Fruit fly (Drosophila melanogaster) whole organism, prepupa: ENCODE results near the gene CG3909.
A peak's percentile ranks its signal among the peaks of the same experiment; 100 is the strongest.

ENCODE experiments used
- Blimp-1 ChIP-seq: fragments of 200-800 bp; sonication (Bioruptor generic); optimal IDR thresholded peaks from 3 replicates; lab custom pipeline; 2017; ENCODE audit warnings: missing biosample characterization, missing genetic modification characterization, mild to moderate bottlenecking, moderate library complexity, missing genetic modification reagents
- CG10631 ChIP-seq: fragments of 200-800 bp; sonication (Bioruptor generic); optimal IDR thresholded peaks from 2 replicates; lab custom pipeline; 2016; ENCODE audit warnings: missing biosample characterization, missing genetic modification characterization
- CG11294 ChIP-seq: fragments of 200-800 bp; sonication (Bioruptor generic); IDR thresholded peaks from 2 replicates; pipeline ENCODE4 v1.3.6; 2022; ENCODE audit warnings: missing biosample characterization, missing genetic modification characterization
- CG11762 ChIP-seq: fragments of 200-800 bp; sonication (Bioruptor generic); optimal IDR thresholded peaks from 3 replicates; lab custom pipeline; 2016; ENCODE audit warnings: missing biosample characterization, missing genetic modification characterization; ENCODE audit not compliant: insufficient read depth
- CG11902 ChIP-seq: fragments of 200-800 bp; sonication (Bioruptor generic); optimal IDR thresholded peaks from 3 replicates; lab custom pipeline; 2016; ENCODE audit warnings: missing biosample characterization, missing genetic modification characterization
- CG15336 ChIP-seq: fragments of 200-800 bp; sonication (Bioruptor generic); IDR thresholded peaks from 2 replicates; pipeline ENCODE4 v1.3.6; 2022; ENCODE audit warnings: missing biosample characterization, missing genetic modification characterization
- CG16779 ChIP-seq: fragments of 200-800 bp; sonication (Bioruptor generic); optimal IDR thresholded peaks from 3 replicates; lab custom pipeline; 2017; ENCODE audit warnings: missing biosample characterization, mild to moderate bottlenecking, missing genetic modification characterization
- CG31627 ChIP-seq: fragments of 200-800 bp; sonication (Bioruptor generic); optimal IDR thresholded peaks from 3 replicates; lab custom pipeline; 2016; ENCODE audit warnings: missing biosample characterization, missing genetic modification characterization
- CG32006 ChIP-seq: fragments of 200-800 bp; sonication (Bioruptor generic); optimal IDR thresholded peaks from 3 replicates; lab custom pipeline; 2017; ENCODE audit warnings: missing biosample characterization, mild to moderate bottlenecking, missing genetic modification characterization
- CG6276 ChIP-seq: fragments of 200-800 bp; sonication (Bioruptor generic); optimal IDR thresholded peaks from 2 replicates; lab custom pipeline; 2017; ENCODE audit warnings: missing biosample characterization, mild to moderate bottlenecking, missing genetic modification characterization
- CG6808 ChIP-seq: fragments of 200-800 bp; sonication (Bioruptor generic); optimal IDR thresholded peaks from 3 replicates; lab custom pipeline; 2017; ENCODE audit warnings: missing biosample characterization, missing genetic modification characterization, mild to moderate bottlenecking, moderate library complexity, missing genetic modification reagents
- CG8119 ChIP-seq: fragments of 200-800 bp; sonication (Bioruptor generic); IDR thresholded peaks from 3 replicates; pipeline ENCODE4 v1.3.6; 2022; ENCODE audit warnings: missing biosample characterization, missing genetic modification characterization
- CG8319 ChIP-seq: fragments of 200-800 bp; sonication (Bioruptor generic); optimal IDR thresholded peaks from 3 replicates; lab custom pipeline; 2016; ENCODE audit warnings: missing biosample characterization, missing genetic modification characterization
- CG9139 ChIP-seq: fragments of 200-800 bp; sonication (Bioruptor generic); optimal IDR thresholded peaks from 3 replicates; lab custom pipeline; 2017; ENCODE audit warnings: missing biosample characterization, mild to moderate bottlenecking, missing genetic modification characterization
- Eip75B ChIP-seq: fragments of 200-800 bp; sonication (Bioruptor generic); optimal IDR thresholded peaks from 3 replicates; lab custom pipeline; 2016; ENCODE audit warnings: missing biosample characterization, missing genetic modification characterization
- Eip93F ChIP-seq: fragments of 200-800 bp; sonication (Bioruptor generic); optimal IDR thresholded peaks from 2 replicates; lab custom pipeline; 2016; ENCODE audit warnings: missing biosample characterization, mild to moderate bottlenecking, missing genetic modification characterization
- Ets21C ChIP-seq: fragments of 200-800 bp; sonication (Bioruptor generic); optimal IDR thresholded peaks from 3 replicates; lab custom pipeline; 2016; ENCODE audit warnings: missing biosample characterization, missing genetic modification characterization
- Ets96B ChIP-seq: fragments of 200-800 bp; optimal IDR thresholded peaks from 2 replicates; lab custom pipeline; 2019; ENCODE audit warnings: missing biosample characterization, mild to moderate bottlenecking, missing genetic modification characterization, moderate library complexity
- Gug ChIP-seq: fragments of 200-800 bp; sonication (Bioruptor generic); IDR thresholded peaks from 2 replicates; pipeline ENCODE4 v1.3.6; 2022; ENCODE audit warnings: missing biosample characterization, missing genetic modification characterization
- Hr38 ChIP-seq: sonication (Bioruptor generic); optimal IDR thresholded peaks from 2 replicates; lab custom pipeline; 2016; ENCODE audit warnings: missing biosample characterization, missing genetic modification characterization
- Hr39 ChIP-seq: fragments of 200-800 bp; sonication (Bioruptor generic); optimal IDR thresholded peaks from 2 replicates; lab custom pipeline; 2016; ENCODE audit warnings: missing biosample characterization, missing genetic modification characterization
- Hr4 ChIP-seq: fragments of 200-800 bp; sonication (Bioruptor generic); optimal IDR thresholded peaks from 3 replicates; lab custom pipeline; 2016; ENCODE audit warnings: missing biosample characterization, missing genetic modification characterization
- Met ChIP-seq: fragments of 200-800 bp; sonication (Bioruptor generic); optimal IDR thresholded peaks from 3 replicates; lab custom pipeline; 2016; ENCODE audit warnings: missing biosample characterization, missing genetic modification characterization
- OdsH ChIP-seq: fragments of 200-800 bp; sonication (Bioruptor generic); optimal IDR thresholded peaks from 3 replicates; lab custom pipeline; 2016; ENCODE audit warnings: missing biosample characterization, missing genetic modification characterization
- Smox ChIP-seq: fragments of 200-800 bp; sonication (Bioruptor generic); optimal IDR thresholded peaks from 3 replicates; lab custom pipeline; 2016; ENCODE audit warnings: missing biosample characterization, missing genetic modification characterization
- Sox102F ChIP-seq: fragments of 200-800 bp; sonication (Bioruptor generic); optimal IDR thresholded peaks from 2 replicates; lab custom pipeline; 2016; ENCODE audit warnings: missing biosample characterization, mild to moderate bottlenecking, missing genetic modification characterization
- Sox14 ChIP-seq: fragments of 200-800 bp; sonication (Bioruptor generic); optimal IDR thresholded peaks from 3 replicates; lab custom pipeline; 2016; ENCODE audit warnings: missing biosample characterization, missing genetic modification characterization
- achi ChIP-seq: fragments of 200-800 bp; sonication (Bioruptor generic); optimal IDR thresholded peaks from 3 replicates; lab custom pipeline; 2016; ENCODE audit warnings: missing biosample characterization, missing genetic modification characterization
- acj6 ChIP-seq: fragments of 200-800 bp; sonication (Bioruptor generic); optimal IDR thresholded peaks from 3 replicates; lab custom pipeline; 2016; ENCODE audit warnings: missing biosample characterization, missing genetic modification characterization
- cyc ChIP-seq: fragments of 200-800 bp; sonication (Bioruptor generic); optimal IDR thresholded peaks from 3 replicates; lab custom pipeline; 2016; ENCODE audit warnings: missing biosample characterization, missing genetic modification characterization
- dac ChIP-seq: fragments of 200-800 bp; sonication (Bioruptor generic); optimal IDR thresholded peaks from 2 replicates; lab custom pipeline; 2017; ENCODE audit warnings: missing biosample characterization, mild to moderate bottlenecking, missing genetic modification characterization
- dsx ChIP-seq: fragments of 200-800 bp; optimal IDR thresholded peaks from 3 replicates; lab custom pipeline; 2019; ENCODE audit warnings: missing biosample characterization, mild to moderate bottlenecking, missing genetic modification characterization, moderate library complexity; ENCODE audit not compliant: poor library complexity, severe bottlenecking
- eg ChIP-seq: fragments of 200-800 bp; sonication (Bioruptor generic); IDR thresholded peaks from 3 replicates; pipeline ENCODE4 v1.3.6; 2022; ENCODE audit warnings: missing biosample characterization, missing genetic modification characterization
- esn ChIP-seq: fragments of 200-800 bp; sonication (Bioruptor generic); optimal IDR thresholded peaks from 2 replicates; lab custom pipeline; 2016; ENCODE audit warnings: missing biosample characterization, mild to moderate bottlenecking, missing genetic modification characterization, moderate library complexity
- fd59A ChIP-seq: fragments of 200-800 bp; sonication (Bioruptor generic); optimal IDR thresholded peaks from 2 replicates; lab custom pipeline; 2017; ENCODE audit warnings: missing biosample characterization, mild to moderate bottlenecking, missing genetic modification characterization, missing genetic modification reagents
- fd85E ChIP-seq: fragments of 200-800 bp; sonication (Bioruptor generic); optimal IDR thresholded peaks from 3 replicates; lab custom pipeline; 2016; ENCODE audit warnings: missing biosample characterization, missing genetic modification characterization
- fkh ChIP-seq: fragments of 200-800 bp; sonication (Bioruptor generic); optimal IDR thresholded peaks from 3 replicates; lab custom pipeline; 2017; ENCODE audit warnings: missing biosample characterization, mild to moderate bottlenecking, missing genetic modification characterization, moderate library complexity
- net ChIP-seq: fragments of 200-800 bp; sonication (Bioruptor generic); optimal IDR thresholded peaks from 3 replicates; lab custom pipeline; 2016; ENCODE audit warnings: missing biosample characterization, missing genetic modification characterization
- salr ChIP-seq, 2 experiments: fragments of 200-800 bp; sonication (Bioruptor generic); optimal IDR thresholded peaks; 3 replicates each; lab custom pipeline; 2016 to 2018; ENCODE audit warnings: missing biosample characterization in 2 of 2, missing genetic modification characterization in 2 of 2, mild to moderate bottlenecking in 1 of 2
- ss ChIP-seq, 2 experiments: fragments of 200-800 bp; sonication (Bioruptor generic); optimal IDR thresholded peaks; 2 replicates in 1 of 2; 3 replicates in 1 of 2; lab custom pipeline; 2017 to 2018; ENCODE audit warnings: mild to moderate bottlenecking in 2 of 2, missing biosample characterization in 2 of 2, missing genetic modification characterization in 2 of 2, moderate library complexity in 1 of 2
- svp ChIP-seq: fragments of 200-800 bp; sonication (Bioruptor generic); peaks from one replicate; lab custom pipeline; 2016; ENCODE audit warnings: missing biosample characterization, missing genetic modification characterization
- topi ChIP-seq: fragments of 200-800 bp; sonication (Bioruptor generic); optimal IDR thresholded peaks from 3 replicates; lab custom pipeline; 2016; ENCODE audit warnings: missing biosample characterization, missing genetic modification characterization
- vri ChIP-seq: fragments of 200-800 bp; sonication (Bioruptor generic); optimal IDR thresholded peaks from 3 replicates; lab custom pipeline; 2016; ENCODE audit warnings: missing biosample characterization, mild to moderate bottlenecking, missing genetic modification characterization

The CG3909 gene

DNA sequence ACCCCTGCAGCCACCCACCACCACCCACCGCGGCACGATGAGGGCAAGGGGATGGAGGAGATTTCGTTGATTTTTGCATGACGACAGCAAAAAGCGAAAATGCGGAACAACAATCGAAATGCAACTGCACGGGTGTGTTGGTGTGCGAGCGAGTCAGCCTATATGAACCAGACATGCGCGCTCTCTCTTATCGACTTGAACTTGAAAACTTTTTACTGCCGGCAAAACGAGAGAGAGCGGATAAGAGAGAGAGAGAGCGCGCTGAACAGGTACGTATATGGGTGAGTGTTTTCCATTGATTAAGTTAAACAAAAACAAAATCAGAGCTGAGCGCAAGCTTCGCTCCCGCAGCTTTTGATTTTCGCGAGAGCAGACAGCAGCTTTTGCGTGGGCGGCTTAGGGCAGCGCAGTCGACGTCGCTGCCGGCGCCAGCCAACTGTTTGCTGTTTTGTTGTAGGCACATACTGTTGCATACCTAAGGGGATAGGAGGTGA, 46.1 kb downstream of the CG3909 start (continued):
- no peak for TF ChIP-seq CG11762 (GFP tag; lab: Kevin White, UChicago)
- TF ChIP-seq OdsH (GFP tag; lab: Kevin White, UChicago) = no peak
- TF ChIP-seq CG9139 = no peak
- peak; percentile 75 for TF ChIP-seq Blimp-1 (GFP tag; lab: Kevin White, UChicago)
- TF ChIP-seq Hr4 = no peak
- TF ChIP-seq esn (GFP tag; lab: Kevin White, UChicago) = no peak
- TF ChIP-seq Hr39 (GFP tag; lab: Kevin White, UChicago) = no peak
- no peak for TF ChIP-seq achi (GFP tag; lab: Kevin White, UChicago)
- no peak; the same call in 1 of the 3 replicates for TF ChIP-seq CG8119 (GFP tag; lab: Robert Waterston, UW)
- TF ChIP-seq fd85E (GFP tag; lab: Kevin White, UChicago) = no peak
- no peak for TF ChIP-seq dac
- TF ChIP-seq dsx (GFP tag; lab: Kevin White, UChicago) = peak; percentile 27
- TF ChIP-seq Gug (GFP tag; lab: Robert Waterston, UW) = no peak
- TF ChIP-seq Smox = no peak
- TF ChIP-seq Eip93F (GFP tag; lab: Kevin White, UChicago) = peak; percentile 55

- TF ChIP-seq CG32006 (GFP tag; lab: Kevin White, UChicago) = no peak
- TF ChIP-seq salr (GFP tag; optimal IDR thresholded peaks at IDR 0.05; lab: Kevin White, UChicago) = no peak
- no peak for TF ChIP-seq Hr4
- TF ChIP-seq topi (GFP tag; lab: Kevin White, UChicago) = no peak
- no peak for TF ChIP-seq fd59A (GFP tag; lab: Kevin White, UChicago)
- no peak for TF ChIP-seq Sox14
- TF ChIP-seq achi (GFP tag; lab: Kevin White, UChicago) = no peak
- TF ChIP-seq ss (GFP tag; optimal IDR thresholded peaks at IDR 0.05; lab: Kevin White, UChicago) = no peak
- no peak for TF ChIP-seq svp (GFP tag; lab: Kevin White, UChicago)
- no peak for TF ChIP-seq esn (GFP tag; lab: Kevin White, UChicago)
- TF ChIP-seq cyc (GFP tag; lab: Kevin White, UChicago) = no peak
- TF ChIP-seq Blimp-1 (GFP tag; lab: Kevin White, UChicago) = no peak
- TF ChIP-seq CG8119 (GFP tag; lab: Robert Waterston, UW) = no peak
- no peak for TF ChIP-seq net (GFP tag; lab: Kevin White, UChicago)
- TF ChIP-seq Eip75B = no peak
These were observed 47.8 kb downstream of the CG3909 start for dm6 chr3R:10090906-10091305.

DNA sequence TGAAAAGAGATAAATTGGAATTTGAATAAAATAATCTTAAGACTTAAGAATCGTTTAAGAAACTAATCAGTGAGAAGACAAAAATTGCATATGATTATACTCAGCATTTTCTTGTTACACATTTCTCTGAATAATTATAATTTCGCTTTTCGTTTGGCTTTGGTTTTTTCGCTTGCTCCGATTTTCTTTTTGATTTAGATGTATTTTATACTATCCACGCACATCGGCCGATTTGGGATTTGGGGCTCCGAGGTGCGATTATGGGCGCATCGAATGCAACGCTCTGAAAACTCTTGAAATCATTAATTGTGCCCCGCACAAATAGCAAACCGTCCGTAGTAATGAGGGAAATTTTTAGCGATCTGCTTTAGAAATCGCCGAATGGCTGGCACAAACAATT, 48.4 kb downstream of the CG3909 start:
- TF ChIP-seq acj6 (GFP tag; lab: Kevin White, UChicago) (no peak), Hr4 (no peak), topi (GFP tag; lab: Kevin White, UChicago) (no peak), Ets21C (GFP tag; lab: Kevin White, UChicago) (no peak), salr (GFP tag; optimal IDR thresholded peaks at IDR 0.05; lab: Kevin White, UChicago) (no peak), dac (no peak), Sox102F (no peak)

- TF ChIP-seq Eip93F (GFP tag; lab: Kevin White, UChicago) (no peak), CG6808 (GFP tag; lab: Kevin White, UChicago) (peak; percentile 7), eg (GFP tag; lab: Robert Waterston, UW) (peak; percentile 52; the same call in 1 of the 3 replicates), CG11762 (GFP tag; lab: Kevin White, UChicago) (no peak), CG9139 (no peak), vri (GFP tag; lab: Kevin White, UChicago) (no peak), CG8319 (GFP tag; lab: Kevin White, UChicago) (no peak), Met (GFP tag; lab: Kevin White, UChicago) (no peak), net (GFP tag; lab: Kevin White, UChicago) (peak; percentile 3), Ets96B (tag; lab: Kevin White, UChicago) (no peak), CG31627 (GFP tag; lab: Kevin White, UChicago) (no peak), dac (no peak), CG11294 (no peak), CG16779 (tag; lab: Kevin White, UChicago) (peak; percentile 66), CG15336 (GFP tag; lab: Robert Waterston, UW) (peak; percentile 29; the same call in 1 of the 2 replicates), ss (GFP tag; optimal IDR thresholded peaks at IDR 0.05; lab: Kevin White, UChicago) (peak in 1 of 2 experiments; percentile 38), fkh (peak; percentile 38), CG11902 (no peak), Sox14 (no peak), CG6276 (GFP tag; lab: Kevin White, UChicago) (peak; percentile 12), Hr38 (GFP tag; lab: Kevin White, UChicago) (no peak), CG10631 (GFP tag; lab: Kevin White, UChicago) (no peak)
These were observed 50.4 kb downstream of the CG3909 start for dm6 chr3R:10093252-10094030.
